Worm (Caenorhabditis elegans) whole organism, L1 larva: ENCODE data around the gene F44A2.7.

Experiments
- C04F5.9 ChIP-seq: sonication (generic microtip); optimal IDR thresholded peaks from 2 replicates; lab custom pipeline; 2016; ENCODE audit warnings: missing genetic modification characterization, missing compliant biosample characterization
- C16A3.4 ChIP-seq: fragments of 150-350 bp; optimal IDR thresholded peaks from 2 replicates; lab custom pipeline; 2014; ENCODE audit warnings: missing biosample characterization, missing genetic modification characterization
- C34B4.2 ChIP-seq: sonication (generic microtip); optimal IDR thresholded peaks from 2 replicates; lab custom pipeline; 2017; ENCODE audit warnings: mild to moderate bottlenecking, missing genetic modification characterization, missing compliant biosample characterization
- F16B12.6 ChIP-seq: fragments of 150-350 bp; optimal IDR thresholded peaks from 2 replicates; lab custom pipeline; 2014; ENCODE audit warnings: missing biosample characterization, missing genetic modification characterization
- aha-1 ChIP-seq: fragments of 150-350 bp; optimal IDR thresholded peaks from 2 replicates; lab custom pipeline; 2014; ENCODE audit warnings: missing biosample characterization, missing genetic modification characterization
- ama-1 ChIP-seq: fragments of 150-350 bp; optimal IDR thresholded peaks from 2 replicates; lab custom pipeline; 2014
- ceh-63 ChIP-seq: fragments of 200-800 bp; sonication (Bioruptor generic); optimal IDR thresholded peaks from 2 replicates; lab custom pipeline; 2018; ENCODE audit warnings: mild to moderate bottlenecking, missing genetic modification characterization, missing compliant biosample characterization
- ceh-8 ChIP-seq: fragments of 200-800 bp; sonication (Bioruptor generic); optimal IDR thresholded peaks from 2 replicates; lab custom pipeline; 2018; ENCODE audit warnings: mild to moderate bottlenecking, missing genetic modification characterization, moderate library complexity, missing compliant biosample characterization
- ceh-90 ChIP-seq: sonication (generic microtip); optimal IDR thresholded peaks from 2 replicates; lab custom pipeline; 2016; ENCODE audit warnings: missing genetic modification characterization, missing compliant biosample characterization
- ces-1 ChIP-seq: fragments of 150-350 bp; optimal IDR thresholded peaks from 2 replicates; lab custom pipeline; 2014; ENCODE audit warnings: missing biosample characterization, missing genetic modification reagents, missing genetic modification characterization
- dpl-1 ChIP-seq, 3 experiments: fragments of 150-350 bp in 2 of 3; sonication (generic microtip) in 1 of 3; optimal IDR thresholded peaks; 2 replicates each; lab custom pipeline; 2014 to 2017; ENCODE audit warnings: missing biosample characterization in 3 of 3, missing genetic modification characterization in 3 of 3, missing genetic modification reagents in 3 of 3
- dsc-1 ChIP-seq: sonication (generic microtip); optimal IDR thresholded peaks from 2 replicates; lab custom pipeline; 2016; ENCODE audit warnings: mild to moderate bottlenecking, missing genetic modification characterization, missing compliant biosample characterization
- efl-1 ChIP-seq, 4 experiments: fragments of 150-350 bp; optimal IDR thresholded peaks in 3 of 4; peaks in 1 of 4; 1 replicate in 1 of 4; 2 replicates in 3 of 4; lab custom pipeline; 2014; ENCODE audit warnings: missing biosample characterization in 2 of 4, missing genetic modification characterization in 2 of 4, missing genetic modification reagents in 2 of 4
- efl-3 ChIP-seq: fragments of 200-800 bp; sonication (Bioruptor generic); optimal IDR thresholded peaks from 2 replicates; lab custom pipeline; 2018; ENCODE audit warnings: mild to moderate bottlenecking, missing genetic modification characterization, missing compliant biosample characterization
- egl-13 ChIP-seq: sonication (generic microtip); optimal IDR thresholded peaks from 2 replicates; lab custom pipeline; 2016; ENCODE audit warnings: missing genotype, missing genetic modification reagents, missing genetic modification characterization, missing compliant biosample characterization
- egl-27 ChIP-seq, 2 experiments: fragments of 150-350 bp in 1 of 2; sonication (generic microtip); optimal IDR thresholded peaks; 3 replicates each; lab custom pipeline; 2017 to 2018; ENCODE audit warnings: missing biosample characterization in 2 of 2, missing genetic modification characterization in 2 of 2, missing genetic modification reagents in 2 of 2
- elt-2 ChIP-seq: sonication (generic microtip); optimal IDR thresholded peaks from 2 replicates; lab custom pipeline; 2016; ENCODE audit warnings: missing genetic modification characterization, mild to moderate bottlenecking, inconsistent platforms, missing compliant biosample characterization, missing genetic modification reagents
- ets-5 ChIP-seq: fragments of 200-800 bp; sonication (Bioruptor generic); IDR thresholded peaks from 2 replicates; pipeline ENCODE4 v1.3.6; 2022; ENCODE audit warnings: missing genetic modification characterization, missing compliant biosample characterization
- fkh-4 ChIP-seq: sonication (generic microtip); optimal IDR thresholded peaks from 2 replicates; lab custom pipeline; 2016; ENCODE audit warnings: missing compliant biosample characterization, missing genetic modification characterization, borderline replicate concordance
- fos-1 ChIP-seq: fragments of 150-350 bp; optimal IDR thresholded peaks from 2 replicates; lab custom pipeline; 2014; ENCODE audit warnings: missing biosample characterization, missing genetic modification characterization
- hlh-17 ChIP-seq: fragments of 200-800 bp; sonication (Bioruptor generic); optimal IDR thresholded peaks from 2 replicates; lab custom pipeline; 2018; ENCODE audit warnings: missing genetic modification characterization, mild to moderate bottlenecking, missing compliant biosample characterization, moderate library complexity, borderline replicate concordance
- hlh-4 ChIP-seq: sonication (generic microtip); optimal IDR thresholded peaks from 2 replicates; lab custom pipeline; 2016; ENCODE audit warnings: mild to moderate bottlenecking, missing genetic modification characterization, missing compliant biosample characterization
- irx-1 ChIP-seq: sonication (generic microtip); optimal IDR thresholded peaks from 2 replicates; lab custom pipeline; 2016; ENCODE audit warnings: missing genetic modification characterization, missing compliant biosample characterization
- jun-1 ChIP-seq: fragments of 150-350 bp; optimal IDR thresholded peaks from 2 replicates; lab custom pipeline; 2014; ENCODE audit warnings: missing biosample characterization, missing genetic modification reagents, missing genetic modification characterization
- lin-15B ChIP-seq: fragments of 150-350 bp; sonication (generic microtip); optimal IDR thresholded peaks from 3 replicates; lab custom pipeline; 2014; ENCODE audit warnings: missing biosample characterization, missing genetic modification characterization
- lin-35 ChIP-seq, 2 experiments: fragments of 150-350 bp; optimal IDR thresholded peaks; 2 replicates each; lab custom pipeline; 2014; ENCODE audit warnings: missing biosample characterization in 2 of 2, missing genetic modification characterization in 2 of 2, missing genetic modification reagents in 2 of 2
- lir-3 ChIP-seq: sonication (generic microtip); optimal IDR thresholded peaks from 2 replicates; lab custom pipeline; 2016; ENCODE audit warnings: mild to moderate bottlenecking, missing genetic modification characterization, moderate library complexity, missing compliant biosample characterization; ENCODE audit not compliant: poor library complexity
- mep-1 ChIP-seq: fragments of 150-350 bp; optimal IDR thresholded peaks from 2 replicates; lab custom pipeline; 2014; ENCODE audit warnings: missing biosample characterization, missing genetic modification characterization
- nhr-19 ChIP-seq: fragments of 200-800 bp; sonication (Bioruptor generic); conservative IDR thresholded peaks from 2 replicates; pipeline ENCODE4 v1.3.6; 2022; ENCODE audit warnings: missing genetic modification characterization, missing compliant biosample characterization
- nhr-237 ChIP-seq: fragments of 150-350 bp; optimal IDR thresholded peaks from 2 replicates; lab custom pipeline; 2014; ENCODE audit warnings: missing biosample characterization, missing genetic modification characterization
- nhr-28 ChIP-seq: fragments of 150-350 bp; optimal IDR thresholded peaks from 2 replicates; lab custom pipeline; 2014; ENCODE audit warnings: missing biosample characterization, missing genetic modification characterization
- nhr-47 ChIP-seq: sonication (generic microtip); optimal IDR thresholded peaks from 2 replicates; lab custom pipeline; 2016; ENCODE audit warnings: mild to moderate bottlenecking, missing genetic modification characterization, moderate library complexity, missing compliant biosample characterization
- nhr-85 ChIP-seq: sonication (generic microtip); peaks from one replicate; lab custom pipeline; 2016; ENCODE audit warnings: missing genetic modification characterization, inconsistent platforms, missing compliant biosample characterization
- pag-3 ChIP-seq: sonication (generic microtip); optimal IDR thresholded peaks from 2 replicates; lab custom pipeline; 2017; ENCODE audit warnings: missing genetic modification characterization, mild to moderate bottlenecking, missing compliant biosample characterization, antibody characterized with exemption, borderline replicate concordance; ENCODE audit not compliant: insufficient read depth
- pax-3 ChIP-seq: fragments of 200-800 bp; sonication (Bioruptor generic); optimal IDR thresholded peaks from 2 replicates; lab custom pipeline; 2018; ENCODE audit warnings: mild to moderate bottlenecking, missing genetic modification characterization, moderate library complexity, missing compliant biosample characterization
- pqm-1 ChIP-seq: sonication (generic microtip); optimal IDR thresholded peaks from 3 replicates; lab custom pipeline; 2017; ENCODE audit warnings: missing biosample characterization, missing genetic modification characterization
- rnt-1 ChIP-seq: sonication (generic microtip); optimal IDR thresholded peaks from 2 replicates; lab custom pipeline; 2016; ENCODE audit warnings: mild to moderate bottlenecking, missing genetic modification characterization, moderate library complexity, missing compliant biosample characterization
- snpc-4 ChIP-seq: fragments of 150-350 bp; optimal IDR thresholded peaks from 2 replicates; lab custom pipeline; 2014; ENCODE audit warnings: missing biosample characterization, missing genetic modification characterization
- sox-4 ChIP-seq: sonication (generic microtip); optimal IDR thresholded peaks from 2 replicates; lab custom pipeline; 2016; ENCODE audit warnings: missing genetic modification characterization, missing compliant biosample characterization
- sup-37 ChIP-seq: fragments of 200-800 bp; sonication (Bioruptor generic); optimal IDR thresholded peaks from 2 replicates; lab custom pipeline; 2018; ENCODE audit warnings: mild to moderate bottlenecking, missing genetic modification characterization, missing compliant biosample characterization
- tbx-2 ChIP-seq: sonication (generic microtip); optimal IDR thresholded peaks from 2 replicates; lab custom pipeline; 2016; ENCODE audit warnings: missing genetic modification characterization, missing compliant biosample characterization
- tlp-1 ChIP-seq: fragments of 150-350 bp; optimal IDR thresholded peaks from 2 replicates; lab custom pipeline; 2014; ENCODE audit warnings: missing biosample characterization, missing genetic modification characterization
- unc-130 ChIP-seq: fragments of 150-350 bp; optimal IDR thresholded peaks from 2 replicates; lab custom pipeline; 2017; ENCODE audit warnings: missing biosample characterization, missing genetic modification characterization, inconsistent platforms
- unc-30 ChIP-seq: sonication (generic microtip); optimal IDR thresholded peaks from 2 replicates; lab custom pipeline; 2017; ENCODE audit warnings: missing biosample characterization, missing genetic modification characterization
- unc-86 ChIP-seq: sonication (generic microtip); optimal IDR thresholded peaks from 2 replicates; lab custom pipeline; 2016; ENCODE audit warnings: missing genetic modification characterization, missing compliant biosample characterization
- unc-98 ChIP-seq: fragments of 200-800 bp; sonication (Bioruptor generic); IDR thresholded peaks from 2 replicates; pipeline ENCODE4 v1.3.6; 2022; ENCODE audit warnings: missing genetic modification characterization, missing compliant biosample characterization
- zag-1 ChIP-seq: fragments of 150-350 bp; optimal IDR thresholded peaks from 2 replicates; lab custom pipeline; 2014; ENCODE audit warnings: missing biosample characterization, missing genetic modification characterization
- zip-4 ChIP-seq: fragments of 200-800 bp; sonication (Bioruptor generic); optimal IDR thresholded peaks from 2 replicates; lab custom pipeline; 2018; ENCODE audit warnings: mild to moderate bottlenecking, missing genetic modification characterization, moderate library complexity, missing compliant biosample characterization
- ztf-4 ChIP-seq: fragments of 150-350 bp; optimal IDR thresholded peaks from 2 replicates; lab custom pipeline; 2014; ENCODE audit warnings: missing biosample characterization, missing genetic modification characterization

The F44A2.7 gene

DNA sequence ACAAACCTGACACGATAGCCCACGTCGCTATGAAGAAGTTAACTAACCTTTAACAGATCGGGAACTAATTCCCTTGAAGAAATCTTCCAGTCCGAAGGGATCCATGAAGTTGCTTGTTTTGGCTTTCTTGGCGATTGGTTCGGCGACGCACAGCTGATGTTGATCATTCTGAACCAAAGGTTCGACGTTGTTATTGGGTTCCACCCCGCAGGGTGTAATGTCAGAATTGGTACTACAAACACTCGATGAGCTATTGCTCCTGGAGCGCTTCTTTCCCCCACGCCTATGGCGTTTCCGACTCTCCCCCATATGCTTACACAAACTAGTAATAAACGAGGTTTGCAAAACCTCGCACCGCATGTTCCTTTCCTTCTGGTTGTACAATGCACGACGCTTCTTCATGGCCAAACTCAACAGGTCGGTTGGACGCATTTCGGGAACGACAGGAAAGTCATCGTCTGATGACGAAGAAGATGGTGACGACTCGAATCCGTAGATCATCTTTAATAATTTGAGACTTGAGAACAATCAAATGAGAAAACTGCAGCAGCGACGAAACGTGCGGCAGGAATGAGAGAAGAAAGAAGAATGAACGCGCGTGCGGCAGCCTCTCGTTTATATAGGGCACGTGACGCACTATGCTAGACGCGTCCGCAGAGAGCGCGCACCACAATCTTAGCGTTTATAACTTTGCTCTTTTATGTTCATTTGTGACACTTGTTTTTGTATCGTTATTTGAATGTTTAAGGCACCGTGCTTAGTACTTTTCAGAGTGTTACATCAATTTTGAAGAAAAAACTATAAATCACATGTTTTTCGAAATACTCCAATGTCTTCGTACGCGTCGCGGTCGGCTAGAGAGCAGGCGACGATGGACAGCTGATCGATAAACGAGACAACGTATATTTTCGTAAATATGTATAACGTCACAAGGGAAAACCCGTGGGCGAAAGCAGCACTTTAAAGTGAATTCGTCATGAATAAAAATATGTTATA is 22.6 kb downstream of the F44A2.7 start, which contains the start of gene tos-1:
TSS of gene tos-1 (minus strand) at position 575 of the 996 bp plus-strand sequence.
- TF ChIP-seq tlp-1 (tag; lab: Kevin White, UChicago) (no peak), lin-15B (tag; lab: Kevin White, UChicago) (peak; percentile 66), nhr-28 (peak; percentile 72), nhr-47 (tag; lab: Kevin White, UChicago) (peak; percentile 100), ces-1 (no peak), irx-1 (tag; lab: Kevin White, UChicago) (peak; percentile 98), C34B4.2 (tag; lab: Kevin White, UChicago) (peak; percentile 90), jun-1 (peak; percentile 99), pag-3 (peak; percentile 7), unc-30 (no peak), nhr-237 (tag; lab: Kevin White, UChicago) (peak; percentile 94), C16A3.4 (tag; lab: Kevin White, UChicago) (peak; percentile 97), fkh-4 (tag; lab: Kevin White, UChicago) (peak; percentile 92), hlh-4 (peak; percentile 73), egl-27 (tag; optimal IDR thresholded peaks at IDR 0.05; lab: Kevin White, UChicago) (peak; percentile 82 to 95), F16B12.6 (tag; lab: Kevin White, UChicago) (no peak), sox-4 (tag; lab: Kevin White, UChicago) (peak; percentile 97), dpl-1 (GFP tag; optimal IDR thresholded peaks at IDR 0.05; lab: Kevin White, UChicago) (peak; percentile 78 to 85 (median 80)), rnt-1 (tag; lab: Kevin White, UChicago) (peak; percentile 82), dsc-1 (tag; lab: Kevin White, UChicago) (peak; percentile 100), nhr-85 (peak; percentile 100), unc-86 (peak; percentile 100), snpc-4 (peak; percentile 73), ztf-4 (tag; lab: Kevin White, UChicago) (peak; percentile 95), unc-130 (tag; lab: Kevin White, UChicago) (peak; percentile 69), lin-35 (GFP tag; optimal IDR thresholded peaks at IDR 0.05; lab: Kevin White, UChicago) (peak; percentile 87 to 93), mep-1 (peak; percentile 94), ama-1 (peak; percentile 99), lir-3 (tag; lab: Kevin White, UChicago) (peak; percentile 89), egl-13 (peak; percentile 99), zip-4 (GFP tag; lab: Kevin White, UChicago) (peak; percentile 98), pqm-1 (tag; lab: Kevin White, UChicago) (no peak), elt-2 (peak; percentile 98), ets-5 (GFP tag; lab: Robert Waterston, UW) (0 out of 2 replicates have a peak, but pooled peaks have one; percentile 69), zag-1 (peak; percentile 86), ceh-63 (GFP tag; lab: Kevin White, UChicago) (peak; percentile 48), efl-1 (optimal IDR thresholded peaks at IDR 0.05; lab: Kevin White, UChicago) (peak; percentile 90 to 92), efl-1 (GFP tag; optimal IDR thresholded peaks at IDR 0.05 in 1 of 2; lab: Kevin White, UChicago) (peak; percentile 78 to 99), nhr-19 (GFP tag; lab: Robert Waterston, UW) (peak; percentile 98), ceh-8 (GFP tag; lab: Kevin White, UChicago) (peak; percentile 94), hlh-17 (no peak), unc-98 (peak; percentile 97), pax-3 (peak; percentile 100), fos-1 (tag; lab: Kevin White, UChicago) (peak; percentile 90), aha-1 (tag; lab: Kevin White, UChicago) (peak; percentile 90), ceh-90 (tag; lab: Kevin White, UChicago) (peak; percentile 35), C04F5.9 (tag; lab: Kevin White, UChicago) (peak; percentile 89), tbx-2 (tag; lab: Kevin White, UChicago) (peak; percentile 99), efl-3 (GFP tag; lab: Kevin White, UChicago) (peak; percentile 70), sup-37 (GFP tag; lab: Kevin White, UChicago) (peak; percentile 98)
